Fruit fly (Drosophila melanogaster): ENCODE data around the gene CAH3.

The CAH3 gene

dm6 chrX:8714064-8715046, 33.3 kb downstream of the CAH3 start, which contains the start of the genes CG2004 and CG1785 (continued):
- peak; percentile 86 for TF ChIP-seq Sox14 (GFP tag; optimal IDR thresholded peaks at IDR 0.05)
- peak; percentile 89 for TF ChIP-seq Smox (GFP tag; optimal IDR thresholded peaks at IDR 0.05)
- TF ChIP-seq fd85E (GFP tag; optimal IDR thresholded peaks at IDR 0.05) = peak; percentile 58
- TF ChIP-seq Hr38 (GFP tag; optimal IDR thresholded peaks at IDR 0.05) = no peak
- TF ChIP-seq CG8632 (GFP tag; optimal IDR thresholded peaks at IDR 0.05) = peak; percentile 79
- TF ChIP-seq ss (GFP tag; optimal IDR thresholded peaks at IDR 0.05) = peak; percentile 40 to 41
- peak; percentile 92 for TF ChIP-seq CG10631 (GFP tag; optimal IDR thresholded peaks at IDR 0.05)
- peak; percentile 94 for TF ChIP-seq CG6163 (GFP tag; IDR thresholded peaks at IDR 0.05)
- TF ChIP-seq topi (GFP tag; optimal IDR thresholded peaks at IDR 0.05) = peak; percentile 89
- peak; percentile 92 for TF ChIP-seq lz (GFP tag; optimal IDR thresholded peaks at IDR 0.05)
- peak; percentile 82 for TF ChIP-seq CG11762 (GFP tag; optimal IDR thresholded peaks at IDR 0.05; ENCODE audit: insufficient read depth)
- TF ChIP-seq CG6792 (GFP tag; optimal IDR thresholded peaks at IDR 0.05) = peak; percentile 88
- TF ChIP-seq Ets96B (tag; optimal IDR thresholded peaks at IDR 0.05) = peak; percentile 84
- peak; percentile 85 for TF ChIP-seq CG32006 (GFP tag; optimal IDR thresholded peaks at IDR 0.05)
- peak; percentile 83 for TF ChIP-seq CG34406 (GFP tag; optimal IDR thresholded peaks at IDR 0.05)
- TF ChIP-seq Ets21C (GFP tag; optimal IDR thresholded peaks at IDR 0.05) = peak; percentile 84
- TF ChIP-seq CG6808 (GFP tag; optimal IDR thresholded peaks at IDR 0.05) = peak; percentile 66
- TF ChIP-seq eg (GFP tag; IDR thresholded peaks at IDR 0.05) = peak; percentile 92
- TF ChIP-seq cyc (GFP tag; optimal IDR thresholded peaks at IDR 0.05) = peak; percentile 89
- peak; percentile 60 for TF ChIP-seq spab (GFP tag; optimal IDR thresholded peaks at IDR 0.05)
- TF ChIP-seq CG10669 (GFP tag; optimal IDR thresholded peaks at IDR 0.05) = peak; percentile 84
- TF ChIP-seq CG1621 (tag; optimal IDR thresholded peaks at IDR 0.05) = peak; percentile 74

dm6 chrX:8720213-8720612, 39.2 kb downstream of the CAH3 start, which contains the start of gene CG1789:
Gene CG1789 (plus strand): TSS chrX:8720520.
- TF ChIP-seq CG3032 (tag; optimal IDR thresholded peaks at IDR 0.05) (peak; percentile 36), lz (GFP tag; optimal IDR thresholded peaks at IDR 0.05) (peak; percentile 23), CG8119 (GFP tag; IDR thresholded peaks at IDR 0.05) (no peak), CG32006 (GFP tag; optimal IDR thresholded peaks at IDR 0.05) (no peak), CG31627 (GFP tag; optimal IDR thresholded peaks at IDR 0.05) (peak; percentile 0), esn (GFP tag; optimal IDR thresholded peaks at IDR 0.05) (peak; percentile 28), Sox15 (GFP tag; optimal IDR thresholded peaks at IDR 0.05) (no peak)

- TF ChIP-seq spab (GFP tag; optimal IDR thresholded peaks at IDR 0.05) (no peak), CG10669 (GFP tag; optimal IDR thresholded peaks at IDR 0.05) (no peak), Gug (GFP tag; IDR thresholded peaks at IDR 0.05) (no peak), CG3919 (GFP tag; optimal IDR thresholded peaks at IDR 0.05) (no peak), net (GFP tag; optimal IDR thresholded peaks at IDR 0.05) (no peak), cyc (GFP tag; optimal IDR thresholded peaks at IDR 0.05) (no peak), acj6 (GFP tag; optimal IDR thresholded peaks at IDR 0.05) (no peak), topi (GFP tag; optimal IDR thresholded peaks at IDR 0.05) (no peak), CG10631 (GFP tag; optimal IDR thresholded peaks at IDR 0.05) (no peak), CG7368 (GFP tag; optimal IDR thresholded peaks at IDR 0.05) (no peak)
Measured at dm6 chrX:8721501-8721900, 40.4 kb downstream of the CAH3 start.

DNA sequence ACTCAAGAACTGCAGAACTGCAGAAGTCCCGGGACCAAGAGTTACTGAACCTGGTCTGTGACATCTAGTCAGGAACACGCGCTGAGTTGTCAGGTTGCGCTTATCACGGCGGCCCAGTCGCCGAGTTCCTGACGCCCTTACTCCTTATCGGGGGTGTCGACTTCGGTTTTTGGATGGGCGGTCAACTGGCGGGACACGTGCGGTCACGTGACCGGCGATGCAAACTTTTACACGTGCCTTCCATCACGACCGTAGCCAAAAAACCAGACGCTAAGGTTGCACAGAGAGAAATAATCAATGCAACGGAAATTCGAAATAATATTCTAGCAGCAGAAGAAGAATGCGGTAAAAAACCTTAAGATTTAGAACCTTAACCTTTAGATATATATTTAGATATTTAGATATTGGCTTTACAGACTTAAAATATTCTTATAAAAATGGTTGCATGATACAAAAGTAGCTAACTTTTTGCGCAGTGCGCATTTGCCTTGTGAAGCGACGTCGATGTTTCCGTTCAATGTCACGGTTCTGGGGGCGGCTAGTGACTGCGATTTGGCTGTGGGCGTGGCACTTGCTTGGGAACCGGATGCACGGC, 42.4 kb downstream of the CAH3 start:
- TF ChIP-seq Sox15 (GFP tag; optimal IDR thresholded peaks at IDR 0.05) = no peak
- no peak for TF ChIP-seq dsx (GFP tag; optimal IDR thresholded peaks at IDR 0.05; ENCODE audit: poor library complexity, severe bottlenecking)

All from whole organism, prepupa.